Fruit fly (Drosophila melanogaster): ENCODE results near the gene spri.

The spri gene

DNA sequence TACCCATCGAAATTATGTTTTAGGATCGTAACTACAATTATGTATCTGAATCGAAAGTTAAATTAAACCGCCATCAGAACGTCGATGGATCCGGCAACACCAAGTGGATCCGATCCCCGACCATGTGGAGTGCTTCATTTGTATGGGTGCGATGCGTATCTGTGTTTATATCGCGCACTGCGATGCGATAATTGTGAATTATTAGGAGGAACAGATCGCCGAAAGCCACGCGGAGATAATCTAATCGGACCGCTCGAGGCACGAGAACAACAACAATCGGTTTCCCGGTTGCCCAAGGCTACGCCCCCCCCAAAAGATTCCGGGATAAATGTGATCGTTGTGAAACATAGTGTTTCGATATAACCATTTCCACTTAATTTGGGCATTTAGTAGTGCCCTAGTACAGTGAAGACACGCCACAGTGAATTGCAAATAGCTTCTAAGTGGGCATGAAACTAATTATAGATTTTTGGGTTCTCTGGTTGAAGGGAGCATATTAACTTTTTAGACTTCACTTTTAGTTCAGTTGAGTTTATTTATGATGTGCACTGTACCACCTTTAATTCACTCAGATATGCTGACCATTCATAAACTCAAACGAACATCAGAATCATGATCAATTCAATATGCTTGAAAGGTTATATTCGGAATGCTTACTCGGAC is 15.2 kb upstream of the spri start (continued):
- TF ChIP-seq Oli (tag; optimal IDR thresholded peaks at IDR 0.05): peak; percentile 53
- no peak for TF ChIP-seq nerfin-2 (GFP tag; IDR thresholded peaks at IDR 0.05; ENCODE audit: partially characterized antibody)
- no peak for TF ChIP-seq eve (GFP tag; optimal IDR thresholded peaks at IDR 0.05)
- no peak for TF ChIP-seq CG13287 (GFP tag; IDR thresholded peaks at IDR 0.05; ENCODE audit: partially characterized antibody)
- TF ChIP-seq CG4854 (GFP tag; optimal IDR thresholded peaks at IDR 0.05): no peak
- TF ChIP-seq fd3F (GFP tag; optimal IDR thresholded peaks at IDR 0.05): peak; percentile 16
- peak; percentile 80 for TF ChIP-seq CG12769 (tag; optimal IDR thresholded peaks at IDR 0.05)
- TF ChIP-seq CG7928 (GFP tag; optimal IDR thresholded peaks at IDR 0.05): no peak
- TF ChIP-seq CG11398 (GFP tag; optimal IDR thresholded peaks at IDR 0.05): no peak
- no peak for TF ChIP-seq CG3163 (GFP tag; optimal IDR thresholded peaks at IDR 0.05)
- TF ChIP-seq CG7357 (GFP tag; IDR thresholded peaks at IDR 0.05): no peak
- peak; percentile 75 for TF ChIP-seq zfh1 (GFP tag; IDR thresholded peaks at IDR 0.05)
- no peak for TF ChIP-seq hbn (GFP tag; IDR thresholded peaks at IDR 0.05; ENCODE audit: partially characterized antibody)
- TF ChIP-seq run (tag; optimal IDR thresholded peaks at IDR 0.05): no peak
- peak; percentile 69; the same call in 3 of the 4 replicates for TF ChIP-seq Gug (GFP tag; IDR thresholded peaks at IDR 0.05)
- no peak for TF ChIP-seq CHES-1-like (GFP tag; optimal IDR thresholded peaks at IDR 0.05)
- no peak for TF ChIP-seq mld (GFP tag; IDR thresholded peaks at IDR 0.05; ENCODE audit: partially characterized antibody)
- TF ChIP-seq CG14050 (GFP tag; IDR thresholded peaks at IDR 0.05): peak; percentile 49; the same call in 2 of the 3 replicates
- TF ChIP-seq ap (GFP tag; IDR thresholded peaks at IDR 0.05): peak; percentile 55
- no peak for TF ChIP-seq CG11723 (GFP tag; optimal IDR thresholded peaks at IDR 0.05)
- peak; percentile 43; the same call in 1 of the 2 replicates for TF ChIP-seq ssp (GFP tag; IDR thresholded peaks at IDR 0.05)
- TF ChIP-seq CG17186 (GFP tag; optimal IDR thresholded peaks at IDR 0.05): no peak
- peak; percentile 47 for TF ChIP-seq CG31441 (GFP tag; IDR thresholded peaks at IDR 0.05)
- no peak for TF ChIP-seq CG12104 (GFP tag; optimal IDR thresholded peaks at IDR 0.05)
- peak; percentile 15 for TF ChIP-seq fu2 (GFP tag; optimal IDR thresholded peaks at IDR 0.05)
- peak; percentile 70; the same call in 2 of the 3 replicates for TF ChIP-seq CG3726 (GFP tag; IDR thresholded peaks at IDR 0.05)
- TF ChIP-seq Abd-B (GFP tag; optimal IDR thresholded peaks at IDR 0.05): peak; percentile 0
- no peak for TF ChIP-seq ewg (GFP tag; optimal IDR thresholded peaks at IDR 0.05)
- no peak for TF ChIP-seq BtbVII (GFP tag; optimal IDR thresholded peaks at IDR 0.05)
- TF ChIP-seq CG15696 (tag; optimal IDR thresholded peaks at IDR 0.05): no peak
- TF ChIP-seq CG9876 (GFP tag; optimal IDR thresholded peaks at IDR 0.05): no peak
- no peak for TF ChIP-seq nerfin-1 (tag; optimal IDR thresholded peaks at IDR 0.05)
- TF ChIP-seq CG2889 (GFP tag; IDR thresholded peaks at IDR 0.05): peak; percentile 60; the same call in 2 of the 3 replicates
- peak; percentile 74; the same call in 2 of the 3 replicates for TF ChIP-seq tgo (GFP tag; IDR thresholded peaks at IDR 0.05)
- no peak for TF ChIP-seq sqz (GFP tag; optimal IDR thresholded peaks at IDR 0.05)
- TF ChIP-seq CG14965 (GFP tag; optimal IDR thresholded peaks at IDR 0.05; ENCODE audit: borderline replicate concordance): no peak
- no peak for TF ChIP-seq CG6683 (GFP tag; optimal IDR thresholded peaks at IDR 0.05)
- TF ChIP-seq Myb (GFP tag; optimal IDR thresholded peaks at IDR 0.05): no peak
- peak; percentile 39 for TF ChIP-seq disco-r (GFP tag; optimal IDR thresholded peaks at IDR 0.05)
- peak; percentile 71 for TF ChIP-seq ken (GFP tag; IDR thresholded peaks at IDR 0.05)
- no peak for TF ChIP-seq crp (GFP tag; optimal IDR thresholded peaks at IDR 0.05)
- TF ChIP-seq MESR4 (GFP tag; optimal IDR thresholded peaks at IDR 0.05): no peak
- peak; percentile 41 for TF ChIP-seq CG30403 (GFP tag; optimal IDR thresholded peaks at IDR 0.05)
- no peak for TF ChIP-seq CG2875 (GFP tag; optimal IDR thresholded peaks at IDR 0.05)
- TF ChIP-seq klu (GFP tag; IDR thresholded peaks at IDR 0.05): no peak
- no peak for TF ChIP-seq Nf-YB (GFP tag; optimal IDR thresholded peaks at IDR 0.05)
- no peak for TF ChIP-seq cad (GFP tag; optimal IDR thresholded peaks at IDR 0.05)
- no peak for TF ChIP-seq fd102C (GFP tag; optimal IDR thresholded peaks at IDR 0.05)
- peak; percentile 16 for TF ChIP-seq CG13775 (GFP tag; optimal IDR thresholded peaks at IDR 0.05)

Data from whole organism, embryonic.